Worm (Caenorhabditis elegans) whole organism, young adult: ENCODE measurements around the gene lec-3.

ENCODE experiments used
- B0035.1 ChIP-seq: sonication (generic microtip); optimal IDR thresholded peaks from 2 replicates; lab custom pipeline; 2016; ENCODE audit warnings: missing genetic modification characterization, mild to moderate bottlenecking, missing compliant biosample characterization, missing genotype, missing genetic modification reagents
- B0261.1 ChIP-seq: sonication (generic microtip); optimal IDR thresholded peaks from 2 replicates; lab custom pipeline; 2016; ENCODE audit warnings: mild to moderate bottlenecking, missing genetic modification characterization, moderate library complexity, missing compliant biosample characterization
- F10E7.11 ChIP-seq: sonication (generic microtip); optimal IDR thresholded peaks from 2 replicates; lab custom pipeline; 2017; ENCODE audit warnings: mild to moderate bottlenecking, missing genetic modification characterization, moderate library complexity, missing compliant biosample characterization
- F33H1.4 ChIP-seq: fragments of 200-800 bp; sonication (Bioruptor generic); IDR thresholded peaks from 2 replicates; pipeline ENCODE4 v1.3.6; 2022; ENCODE audit warnings: missing genetic modification reagents, missing genetic modification characterization, missing compliant biosample characterization
- F55B11.4 ChIP-seq: sonication (generic microtip); optimal IDR thresholded peaks from 2 replicates; lab custom pipeline; 2016; ENCODE audit warnings: missing compliant biosample characterization, missing genetic modification characterization, borderline replicate concordance; ENCODE audit not compliant: insufficient read depth
- F57C9.4 ChIP-seq: sonication (generic microtip); optimal IDR thresholded peaks from 2 replicates; lab custom pipeline; 2017; ENCODE audit warnings: mild to moderate bottlenecking, missing genetic modification characterization, missing compliant biosample characterization
- T07F8.4 ChIP-seq: sonication (generic microtip); optimal IDR thresholded peaks from 2 replicates; lab custom pipeline; 2016; ENCODE audit warnings: mild to moderate bottlenecking, missing genetic modification characterization, moderate library complexity, missing compliant biosample characterization
- Y53F4B.3 ChIP-seq: fragments of 200-800 bp; sonication (Bioruptor generic); IDR thresholded peaks from 2 replicates; pipeline ENCODE4 v1.3.6; 2022; ENCODE audit warnings: missing genetic modification reagents, missing genetic modification characterization, missing compliant biosample characterization
- Y79H2A.3 ChIP-seq: fragments of 200-800 bp; sonication (Bioruptor generic); conservative IDR thresholded peaks from 2 replicates; pipeline ENCODE4 v1.3.6; 2022; ENCODE audit warnings: missing genetic modification reagents, missing genetic modification characterization, missing compliant biosample characterization
- akir-1 ChIP-seq: fragments of 200-800 bp; sonication (Bioruptor generic); optimal IDR thresholded peaks from 2 replicates; lab custom pipeline; 2018; ENCODE audit warnings: mild to moderate bottlenecking, missing genetic modification characterization, moderate library complexity, missing compliant biosample characterization
- aptf-3 ChIP-seq: fragments of 200-800 bp; sonication (Bioruptor generic); IDR thresholded peaks from 2 replicates; pipeline ENCODE4 v1.3.6; 2022; ENCODE audit warnings: missing genetic modification characterization, missing compliant biosample characterization
- athp-1 ChIP-seq: sonication (generic microtip); optimal IDR thresholded peaks from 2 replicates; lab custom pipeline; 2017; ENCODE audit warnings: mild to moderate bottlenecking, missing genetic modification characterization, missing compliant biosample characterization
- ceh-91 ChIP-seq: fragments of 200-800 bp; sonication (Bioruptor generic); IDR thresholded peaks from 2 replicates; pipeline ENCODE4 v1.3.6; 2022; ENCODE audit warnings: missing genetic modification reagents, missing genetic modification characterization, missing compliant biosample characterization
- dpff-1 ChIP-seq: sonication (generic microtip); optimal IDR thresholded peaks from 2 replicates; lab custom pipeline; 2017; ENCODE audit warnings: mild to moderate bottlenecking, missing genetic modification characterization, missing compliant biosample characterization
- egl-18 ChIP-seq: fragments of 200-800 bp; sonication (Bioruptor generic); IDR thresholded peaks from 2 replicates; pipeline ENCODE4 v1.3.6; 2022; ENCODE audit warnings: missing genetic modification reagents, missing genetic modification characterization, missing compliant biosample characterization
- egl-44 ChIP-seq: fragments of 200-800 bp; sonication (Bioruptor generic); IDR thresholded peaks from 2 replicates; pipeline ENCODE4 v1.3.6; 2022; ENCODE audit warnings: missing genetic modification reagents, missing genetic modification characterization, missing compliant biosample characterization
- hmg-1.2 ChIP-seq: fragments of 200-800 bp; sonication (Bioruptor generic); IDR thresholded peaks from 2 replicates; pipeline ENCODE4 v1.3.6; 2022; ENCODE audit warnings: missing genetic modification reagents, missing genetic modification characterization, missing compliant biosample characterization
- hmg-20 ChIP-seq: fragments of 200-800 bp; sonication (Bioruptor generic); IDR thresholded peaks from 2 replicates; pipeline ENCODE4 v1.3.6; 2022; ENCODE audit warnings: missing genetic modification reagents, missing genetic modification characterization, missing compliant biosample characterization
- lag-1 ChIP-seq: fragments of 200-800 bp; sonication (Bioruptor generic); IDR thresholded peaks from 2 replicates; pipeline ENCODE4 v1.3.6; 2022; ENCODE audit warnings: missing genetic modification reagents, missing genetic modification characterization, missing compliant biosample characterization
- let-526 ChIP-seq: fragments of 200-800 bp; sonication (Bioruptor generic); IDR thresholded peaks from 2 replicates; pipeline ENCODE4 v1.3.6; 2022; ENCODE audit warnings: missing genetic modification reagents, missing genetic modification characterization, missing compliant biosample characterization
- lin-35 ChIP-seq, 3 experiments: fragments of 150-350 bp in 2 of 3; sonication (generic microtip) in 1 of 3; optimal IDR thresholded peaks; 2 replicates each; lab custom pipeline; 2014 to 2018; ENCODE audit warnings: missing biosample characterization in 3 of 3, missing genetic modification characterization in 3 of 3, missing genetic modification reagents in 3 of 3
- lin-40 ChIP-seq: sonication (generic microtip); optimal IDR thresholded peaks from 2 replicates; lab custom pipeline; 2016; ENCODE audit warnings: missing genetic modification characterization, mild to moderate bottlenecking, missing compliant biosample characterization, missing genotype, missing genetic modification reagents
- lin-54 ChIP-seq: fragments of 200-800 bp; sonication (Bioruptor generic); optimal IDR thresholded peaks from 2 replicates; lab custom pipeline; 2018; ENCODE audit warnings: mild to moderate bottlenecking, missing genetic modification characterization, missing compliant biosample characterization
- lir-1 ChIP-seq: fragments of 200-800 bp; sonication (Bioruptor generic); conservative IDR thresholded peaks from 2 replicates; pipeline ENCODE4 v1.3.6; 2022; ENCODE audit warnings: missing genetic modification reagents, missing genetic modification characterization, missing compliant biosample characterization
- lsl-1 ChIP-seq: fragments of 200-800 bp; sonication (Bioruptor generic); optimal IDR thresholded peaks from 2 replicates; lab custom pipeline; 2018; ENCODE audit warnings: mild to moderate bottlenecking, missing genetic modification characterization, moderate library complexity, missing compliant biosample characterization
- madf-10 ChIP-seq: sonication (generic microtip); optimal IDR thresholded peaks from 2 replicates; lab custom pipeline; 2016; ENCODE audit warnings: mild to moderate bottlenecking, missing genetic modification characterization, missing compliant biosample characterization
- madf-6 ChIP-seq: fragments of 200-800 bp; sonication (Bioruptor generic); IDR thresholded peaks from 2 replicates; pipeline ENCODE4 v1.3.6; 2022; ENCODE audit warnings: missing genetic modification reagents, missing genetic modification characterization, missing compliant biosample characterization
- mel-28 ChIP-seq: sonication (generic microtip); optimal IDR thresholded peaks from 2 replicates; lab custom pipeline; 2016; ENCODE audit warnings: borderline replicate concordance, mild to moderate bottlenecking, missing genetic modification characterization, missing compliant biosample characterization
- mes-4 ChIP-seq: sonication (generic microtip); optimal IDR thresholded peaks from 2 replicates; lab custom pipeline; 2016; ENCODE audit warnings: missing genotype, missing genetic modification characterization, missing compliant biosample characterization
- mxl-1 ChIP-seq: sonication (generic microtip); optimal IDR thresholded peaks from 2 replicates; lab custom pipeline; 2016; ENCODE audit warnings: missing genetic modification characterization, missing compliant biosample characterization
- nfya-1 ChIP-seq: sonication (generic microtip); optimal IDR thresholded peaks from 2 replicates; lab custom pipeline; 2017; ENCODE audit warnings: antibody characterized with exemption, missing compliant biosample characterization, missing genetic modification characterization, borderline replicate concordance; ENCODE audit not compliant: insufficient read depth
- nfya-2 ChIP-seq: fragments of 200-800 bp; sonication (Bioruptor generic); IDR thresholded peaks from 2 replicates; pipeline ENCODE4 v1.3.6; 2022; ENCODE audit warnings: missing genetic modification reagents, missing genetic modification characterization, missing compliant biosample characterization
- nhr-179 ChIP-seq: sonication (generic microtip); optimal IDR thresholded peaks from 2 replicates; lab custom pipeline; 2016; ENCODE audit warnings: mild to moderate bottlenecking, missing genetic modification characterization, missing compliant biosample characterization
- nhr-80 ChIP-seq: sonication (generic microtip); optimal IDR thresholded peaks from 2 replicates; lab custom pipeline; 2016; ENCODE audit warnings: missing genetic modification characterization, missing compliant biosample characterization
- rpc-1 ChIP-seq, 2 experiments: fragments of 150-350 bp in 1 of 2; sonication (generic microtip) in 1 of 2; optimal IDR thresholded peaks; 2 replicates each; lab custom pipeline; 2014 to 2018; ENCODE audit warnings: missing biosample characterization in 1 of 2, missing genetic modification characterization in 1 of 2, missing genetic modification reagents in 1 of 2, missing genotype in 1 of 2
- snpc-1.3 ChIP-seq: sonication (generic microtip); optimal IDR thresholded peaks from 2 replicates; lab custom pipeline; 2017; ENCODE audit warnings: missing genetic modification characterization, mild to moderate bottlenecking, missing compliant biosample characterization, antibody characterized with exemption, moderate library complexity, missing genotype, missing genetic modification reagents; ENCODE audit not compliant: insufficient read depth
- snpc-3.4 ChIP-seq: sonication (generic microtip); optimal IDR thresholded peaks from 2 replicates; lab custom pipeline; 2017; ENCODE audit warnings: missing genetic modification characterization, mild to moderate bottlenecking, missing compliant biosample characterization, antibody characterized with exemption, moderate library complexity, missing genotype, missing genetic modification reagents
- snpc-4 ChIP-seq, 5 experiments: fragments of 150-350 bp in 1 of 5; sonication (generic microtip) in 4 of 5; optimal IDR thresholded peaks; 2 replicates each; lab custom pipeline; 2014 to 2018; ENCODE audit warnings: missing genetic modification characterization in 5 of 5, missing biosample characterization in 3 of 5, antibody characterized with exemption in 2 of 5, mild to moderate bottlenecking in 2 of 5, missing compliant biosample characterization in 2 of 5, missing genotype in 2 of 5, moderate library complexity in 2 of 5, missing genetic modification reagents in 1 of 5
- sptf-2 ChIP-seq: fragments of 200-800 bp; sonication (Bioruptor generic); optimal IDR thresholded peaks from 2 replicates; lab custom pipeline; 2018; ENCODE audit warnings: mild to moderate bottlenecking, missing genetic modification characterization, missing compliant biosample characterization
- tbp1 ChIP-seq: fragments of 200-800 bp; sonication (Bioruptor generic); optimal IDR thresholded peaks from 2 replicates; lab custom pipeline; 2018; ENCODE audit warnings: mild to moderate bottlenecking, missing genetic modification characterization, missing compliant biosample characterization
- tbx-9 ChIP-seq: sonication (generic microtip); optimal IDR thresholded peaks from 2 replicates; lab custom pipeline; 2016; ENCODE audit warnings: borderline replicate concordance, missing genetic modification characterization, inconsistent platforms, missing compliant biosample characterization
- tlf-1 ChIP-seq: fragments of 200-800 bp; sonication (Bioruptor generic); optimal IDR thresholded peaks from 2 replicates; lab custom pipeline; 2018; ENCODE audit warnings: mild to moderate bottlenecking, missing genetic modification characterization, missing compliant biosample characterization
- unc-130 ChIP-seq: sonication (generic microtip); optimal IDR thresholded peaks from 2 replicates; lab custom pipeline; 2016; ENCODE audit warnings: missing genetic modification reagents, missing genetic modification characterization, missing compliant biosample characterization
- zfh-2 ChIP-seq: fragments of 200-800 bp; sonication (Bioruptor generic); conservative IDR thresholded peaks from 2 replicates; pipeline ENCODE4 v1.3.6; 2022; ENCODE audit warnings: missing genetic modification reagents, missing genetic modification characterization, missing compliant biosample characterization
- ztf-22 ChIP-seq: fragments of 200-800 bp; sonication (Bioruptor generic); optimal IDR thresholded peaks from 2 replicates; lab custom pipeline; 2018; ENCODE audit warnings: mild to moderate bottlenecking, missing genetic modification characterization, moderate library complexity, missing compliant biosample characterization
- ztf-6 ChIP-seq: fragments of 200-800 bp; sonication (Bioruptor generic); IDR thresholded peaks from 2 replicates; pipeline ENCODE4 v1.3.6; 2022; ENCODE audit warnings: missing genetic modification reagents, missing genetic modification characterization, missing compliant biosample characterization

The lec-3 gene

ce11 chrII:9967999-9968706, 22.8 kb upstream of the lec-3 start, which contains the start of the genes R53.4 and psf-1 (continued):
- TF ChIP-seq tbx-9 (tag; lab: Kevin White, UChicago) (no peak), Y79H2A.3 (GFP tag; lab: Robert Waterston, UW) (no peak), hmg-1.2 (GFP tag; lab: Robert Waterston, UW) (peak; percentile 46; the same call in 1 of the 2 replicates), ceh-91 (GFP tag; lab: Robert Waterston, UW) (peak; percentile 58), egl-18 (no peak), snpc-1.3 (tag; lab: Kevin White, UChicago) (peak; percentile 41), F55B11.4 (tag; lab: Kevin White, UChicago) (no peak), madf-10 (peak; percentile 4), mes-4 (tag; lab: Kevin White, UChicago) (no peak), snpc-3.4 (tag; lab: Kevin White, UChicago) (peak; percentile 64), B0261.1 (no peak), lin-54 (peak; percentile 69), lag-1 (GFP tag; lab: Robert Waterston, UW) (no peak), mxl-1 (tag; lab: Kevin White, UChicago) (no peak), lin-35 (GFP tag; optimal IDR thresholded peaks at IDR 0.05; lab: Kevin White, UChicago) (no peak), F57C9.4 (tag; lab: Kevin White, UChicago) (no peak), sptf-2 (GFP tag; lab: Kevin White, UChicago) (peak; percentile 29), lir-1 (GFP tag; lab: Robert Waterston, UW) (0 out of 2 replicates have a peak, but pooled peaks have one; percentile 32), akir-1 (GFP tag; lab: Kevin White, UChicago) (no peak), dpff-1 (tag; lab: Kevin White, UChicago) (no peak), snpc-4 (GFP tag; optimal IDR thresholded peaks at IDR 0.05; lab: Kevin White, UChicago) (no peak), snpc-4 (tag; optimal IDR thresholded peaks at IDR 0.05; lab: Kevin White, UChicago) (peak in 2 of 4 experiments; percentile 10 to 31), let-526 (GFP tag; lab: Robert Waterston, UW) (peak; percentile 47; the same call in 1 of the 2 replicates), rpc-1 (optimal IDR thresholded peaks at IDR 0.05; lab: Kevin White, UChicago) (no peak), rpc-1 (tag; optimal IDR thresholded peaks at IDR 0.05; lab: Kevin White, UChicago) (no peak), aptf-3 (GFP tag; lab: Robert Waterston, UW) (no peak), unc-130 (GFP tag; lab: Kevin White, UChicago) (peak; percentile 52), nhr-80 (peak; percentile 20), F10E7.11 (no peak), T07F8.4 (no peak), egl-44 (GFP tag; lab: Robert Waterston, UW) (0 out of 2 replicates have a peak, but pooled peaks have one; percentile 15), nfya-1 (tag; lab: Kevin White, UChicago) (no peak), zfh-2 (GFP tag; lab: Robert Waterston, UW) (no peak), nhr-179 (tag; lab: Kevin White, UChicago) (no peak), ztf-6 (peak; percentile 36; the same call in 1 of the 2 replicates), F33H1.4 (GFP tag; lab: Robert Waterston, UW) (peak; percentile 88), nfya-2 (no peak), lsl-1 (GFP tag; lab: Kevin White, UChicago) (peak; percentile 62), ztf-22 (GFP tag; lab: Kevin White, UChicago) (no peak), tbp1 (peak; percentile 17), athp-1 (tag; lab: Kevin White, UChicago) (no peak), Y53F4B.3 (GFP tag; lab: Robert Waterston, UW) (no peak), mel-28 (no peak), B0035.1 (no peak), hmg-20 (GFP tag; lab: Robert Waterston, UW) (no peak), tlf-1 (no peak), madf-6 (GFP tag; lab: Robert Waterston, UW) (peak; percentile 62), lin-40 (tag; lab: Kevin White, UChicago) (no peak)
